Worm (Caenorhabditis elegans) whole organism, L1 larva: ENCODE measurements around the gene F11A5.9.

ENCODE experiments used
- C34B4.2 ChIP-seq: sonication (generic microtip); optimal IDR thresholded peaks from 2 replicates; lab custom pipeline; 2017; ENCODE audit warnings: mild to moderate bottlenecking, missing genetic modification characterization, missing compliant biosample characterization
- F16B12.6 ChIP-seq: fragments of 150-350 bp; optimal IDR thresholded peaks from 2 replicates; lab custom pipeline; 2014; ENCODE audit warnings: missing biosample characterization, missing genetic modification characterization
- Y116A8C.19 ChIP-seq: sonication (generic microtip); optimal IDR thresholded peaks from 2 replicates; lab custom pipeline; 2016; ENCODE audit warnings: missing compliant biosample characterization, missing genetic modification characterization, borderline replicate concordance
- aha-1 ChIP-seq: fragments of 150-350 bp; optimal IDR thresholded peaks from 2 replicates; lab custom pipeline; 2014; ENCODE audit warnings: missing biosample characterization, missing genetic modification characterization
- alr-1 ChIP-seq: fragments of 200-800 bp; sonication (Bioruptor generic); optimal IDR thresholded peaks from 2 replicates; lab custom pipeline; 2018; ENCODE audit warnings: borderline replicate concordance, mild to moderate bottlenecking, missing genetic modification characterization, missing compliant biosample characterization
- aly-2 ChIP-seq: fragments of 150-350 bp; optimal IDR thresholded peaks from 2 replicates; lab custom pipeline; 2014; ENCODE audit warnings: missing biosample characterization, missing genetic modification characterization
- ceh-8 ChIP-seq: fragments of 200-800 bp; sonication (Bioruptor generic); optimal IDR thresholded peaks from 2 replicates; lab custom pipeline; 2018; ENCODE audit warnings: mild to moderate bottlenecking, missing genetic modification characterization, moderate library complexity, missing compliant biosample characterization
- ceh-88 ChIP-seq: fragments of 200-800 bp; sonication (Bioruptor generic); IDR thresholded peaks from 2 replicates; pipeline ENCODE4 v1.3.6; 2022; ENCODE audit warnings: missing genetic modification characterization, missing compliant biosample characterization
- ces-1 ChIP-seq: fragments of 150-350 bp; optimal IDR thresholded peaks from 2 replicates; lab custom pipeline; 2014; ENCODE audit warnings: missing biosample characterization, missing genetic modification reagents, missing genetic modification characterization
- elt-3 ChIP-seq, 6 experiments: fragments of 150-350 bp in 1 of 6; sonication (generic microtip); optimal IDR thresholded peaks; 2 replicates each; lab custom pipeline; 2017 to 2018; ENCODE audit warnings: missing biosample characterization in 6 of 6, missing genetic modification characterization in 6 of 6, inconsistent platforms in 1 of 6
- fkh-10 ChIP-seq: sonication (generic microtip); optimal IDR thresholded peaks from 2 replicates; lab custom pipeline; 2017; ENCODE audit warnings: missing biosample characterization, missing genetic modification reagents, missing genetic modification characterization
- grh-1 ChIP-seq: fragments of 200-800 bp; sonication (Bioruptor generic); IDR thresholded peaks from 2 replicates; pipeline ENCODE4 v1.3.6; 2022; ENCODE audit warnings: missing genetic modification reagents, missing genetic modification characterization, missing compliant biosample characterization
- hlh-4 ChIP-seq: sonication (generic microtip); optimal IDR thresholded peaks from 2 replicates; lab custom pipeline; 2016; ENCODE audit warnings: mild to moderate bottlenecking, missing genetic modification characterization, missing compliant biosample characterization
- hpl-2 ChIP-seq: fragments of 150-350 bp; optimal IDR thresholded peaks from 2 replicates; lab custom pipeline; 2014; ENCODE audit warnings: missing biosample characterization, missing genetic modification reagents, missing genetic modification characterization
- lin-13 ChIP-seq: fragments of 150-350 bp; optimal IDR thresholded peaks from 2 replicates; lab custom pipeline; 2014; ENCODE audit warnings: missing biosample characterization, missing genetic modification reagents, missing genetic modification characterization
- lin-35 ChIP-seq, 2 experiments: fragments of 150-350 bp; optimal IDR thresholded peaks; 2 replicates each; lab custom pipeline; 2014; ENCODE audit warnings: missing biosample characterization in 2 of 2, missing genetic modification characterization in 2 of 2, missing genetic modification reagents in 2 of 2
- lir-3 ChIP-seq: sonication (generic microtip); optimal IDR thresholded peaks from 2 replicates; lab custom pipeline; 2016; ENCODE audit warnings: mild to moderate bottlenecking, missing genetic modification characterization, moderate library complexity, missing compliant biosample characterization; ENCODE audit not compliant: poor library complexity
- nhr-11 ChIP-seq: fragments of 150-350 bp; optimal IDR thresholded peaks from 2 replicates; lab custom pipeline; 2014; ENCODE audit warnings: missing biosample characterization, missing genetic modification characterization
- nhr-19 ChIP-seq: fragments of 200-800 bp; sonication (Bioruptor generic); conservative IDR thresholded peaks from 2 replicates; pipeline ENCODE4 v1.3.6; 2022; ENCODE audit warnings: missing genetic modification characterization, missing compliant biosample characterization
- nhr-20 ChIP-seq: sonication (generic microtip); optimal IDR thresholded peaks from 2 replicates; lab custom pipeline; 2016; ENCODE audit warnings: mild to moderate bottlenecking, missing genetic modification characterization, missing compliant biosample characterization
- nhr-76 ChIP-seq: sonication (generic microtip); optimal IDR thresholded peaks from 2 replicates; lab custom pipeline; 2017; ENCODE audit warnings: missing biosample characterization, missing genetic modification characterization
- nhr-77 ChIP-seq: fragments of 150-350 bp; optimal IDR thresholded peaks from 2 replicates; lab custom pipeline; 2014; ENCODE audit warnings: missing biosample characterization, missing genetic modification characterization
- nhr-84 ChIP-seq: sonication (generic microtip); optimal IDR thresholded peaks from 2 replicates; lab custom pipeline; 2017; ENCODE audit warnings: missing biosample characterization, missing genetic modification characterization
- nhr-90 ChIP-seq: sonication (generic microtip); optimal IDR thresholded peaks from 2 replicates; lab custom pipeline; 2016; ENCODE audit warnings: mild to moderate bottlenecking, missing genetic modification characterization, missing compliant biosample characterization; ENCODE audit not compliant: poor library complexity
- pag-3 ChIP-seq: sonication (generic microtip); optimal IDR thresholded peaks from 2 replicates; lab custom pipeline; 2017; ENCODE audit warnings: missing genetic modification characterization, mild to moderate bottlenecking, missing compliant biosample characterization, antibody characterized with exemption, borderline replicate concordance; ENCODE audit not compliant: insufficient read depth
- pax-3 ChIP-seq: fragments of 200-800 bp; sonication (Bioruptor generic); optimal IDR thresholded peaks from 2 replicates; lab custom pipeline; 2018; ENCODE audit warnings: mild to moderate bottlenecking, missing genetic modification characterization, moderate library complexity, missing compliant biosample characterization
- rnt-1 ChIP-seq: sonication (generic microtip); optimal IDR thresholded peaks from 2 replicates; lab custom pipeline; 2016; ENCODE audit warnings: mild to moderate bottlenecking, missing genetic modification characterization, moderate library complexity, missing compliant biosample characterization
- snpc-4 ChIP-seq: fragments of 150-350 bp; optimal IDR thresholded peaks from 2 replicates; lab custom pipeline; 2014; ENCODE audit warnings: missing biosample characterization, missing genetic modification characterization
- snu-23 ChIP-seq: sonication (generic microtip); optimal IDR thresholded peaks from 2 replicates; lab custom pipeline; 2016; ENCODE audit warnings: missing genetic modification characterization, missing compliant biosample characterization
- sox-4 ChIP-seq: sonication (generic microtip); optimal IDR thresholded peaks from 2 replicates; lab custom pipeline; 2016; ENCODE audit warnings: missing genetic modification characterization, missing compliant biosample characterization
- swsn-7 ChIP-seq: sonication (generic microtip); optimal IDR thresholded peaks from 2 replicates; lab custom pipeline; 2016; ENCODE audit warnings: missing genetic modification characterization, missing compliant biosample characterization
- tbx-2 ChIP-seq: sonication (generic microtip); optimal IDR thresholded peaks from 2 replicates; lab custom pipeline; 2016; ENCODE audit warnings: missing genetic modification characterization, missing compliant biosample characterization
- tlp-1 ChIP-seq: fragments of 150-350 bp; optimal IDR thresholded peaks from 2 replicates; lab custom pipeline; 2014; ENCODE audit warnings: missing biosample characterization, missing genetic modification characterization
- unc-30 ChIP-seq: sonication (generic microtip); optimal IDR thresholded peaks from 2 replicates; lab custom pipeline; 2017; ENCODE audit warnings: missing biosample characterization, missing genetic modification characterization
- vab-15 ChIP-seq: sonication (generic microtip); optimal IDR thresholded peaks from 2 replicates; lab custom pipeline; 2017; ENCODE audit warnings: missing genotype, mild to moderate bottlenecking, missing genetic modification characterization, missing compliant biosample characterization
- zag-1 ChIP-seq: fragments of 150-350 bp; optimal IDR thresholded peaks from 2 replicates; lab custom pipeline; 2014; ENCODE audit warnings: missing biosample characterization, missing genetic modification characterization
- zip-4 ChIP-seq: fragments of 200-800 bp; sonication (Bioruptor generic); optimal IDR thresholded peaks from 2 replicates; lab custom pipeline; 2018; ENCODE audit warnings: mild to moderate bottlenecking, missing genetic modification characterization, moderate library complexity, missing compliant biosample characterization
- ztf-4 ChIP-seq: fragments of 150-350 bp; optimal IDR thresholded peaks from 2 replicates; lab custom pipeline; 2014; ENCODE audit warnings: missing biosample characterization, missing genetic modification characterization

The F11A5.9 gene

ce11 chrV:16198016-16198415, 16.7 kb upstream of the F11A5.9 start, which contains the start of gene F11A5.5:
Gene F11A5.5, plus strand, starts transcription at chrV:16198316.
- TF ChIP-seq zag-1 (tag; lab: Kevin White, UChicago) (no peak), sox-4 (tag; lab: Kevin White, UChicago) (no peak), nhr-11 (tag; lab: Kevin White, UChicago) (no peak), nhr-90 (tag; lab: Kevin White, UChicago) (no peak), rnt-1 (tag; lab: Kevin White, UChicago) (no peak), ceh-88 (GFP tag; lab: Robert Waterston, UW) (no peak), hpl-2 (no peak), lir-3 (tag; lab: Kevin White, UChicago) (no peak), ces-1 (GFP tag; lab: Kevin White, UChicago) (no peak), snpc-4 (tag; lab: Kevin White, UChicago) (no peak), hlh-4 (no peak), aly-2 (tag; lab: Kevin White, UChicago) (no peak), snu-23 (no peak), nhr-19 (no peak), tbx-2 (tag; lab: Kevin White, UChicago) (no peak)

ce11 chrV:16201730-16202129, 13.0 kb upstream of the F11A5.9 start, which contains the start of gene F11A5.17:
Gene F11A5.17, plus strand, starts transcription at chrV:16202030.
- TF ChIP-seq unc-30 (tag; lab: Kevin White, UChicago) = no peak
- TF ChIP-seq, all 84 proteins: peak for 0

ce11 chrV:16202618-16203017, 12.1 kb upstream of the F11A5.9 start, which contains the start of gene F11A5.18:
Gene F11A5.18, plus strand, starts transcription at chrV:16202918.
- no peak for TF ChIP-seq pag-3 (tag; lab: Kevin White, UChicago)
- TF ChIP-seq lin-13 (GFP tag; lab: Kevin White, UChicago) = no peak
- no peak for TF ChIP-seq tlp-1 (tag; lab: Kevin White, UChicago)
- TF ChIP-seq grh-1 (GFP tag; lab: Robert Waterston, UW) = no peak
- TF ChIP-seq snu-23 = no peak
- TF ChIP-seq F16B12.6 = no peak
- TF ChIP-seq Y116A8C.19 (tag; lab: Kevin White, UChicago) = no peak
- no peak for TF ChIP-seq zip-4 (GFP tag; lab: Kevin White, UChicago)
- TF ChIP-seq swsn-7 (tag; lab: Kevin White, UChicago) = no peak

DNA sequence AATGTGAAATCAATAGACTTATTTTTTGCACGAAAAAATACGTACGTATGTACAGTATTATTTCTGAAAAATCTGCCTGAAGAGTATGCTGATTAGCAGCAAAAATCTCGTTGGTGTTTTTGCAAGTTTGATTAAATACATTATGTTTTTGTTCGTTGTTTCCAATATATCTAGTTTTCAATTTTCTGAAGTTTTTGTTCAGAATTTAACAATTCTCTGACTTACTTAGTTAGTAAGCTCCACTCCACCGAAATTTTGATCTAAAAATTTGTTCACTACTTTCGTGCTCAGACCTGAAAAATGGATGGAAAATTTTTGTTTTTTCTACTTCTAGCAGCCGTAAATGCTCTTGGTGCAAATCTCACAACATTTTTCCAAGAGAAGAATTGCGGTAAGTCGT, 9.8 kb upstream of the F11A5.9 start, which contains the start of gene irld-26:
Gene irld-26, plus strand, starts transcription at position 301 of the 400 bp plus-strand sequence.
- TF ChIP-seq vab-15 (tag; lab: Kevin White, UChicago) (no peak), lin-35 (GFP tag; optimal IDR thresholded peaks at IDR 0.05; lab: Kevin White, UChicago) (no peak), tbx-2 (tag; lab: Kevin White, UChicago) (no peak), alr-1 (tag; lab: Kevin White, UChicago) (no peak), C34B4.2 (no peak), fkh-10 (GFP tag; lab: Kevin White, UChicago) (no peak), lir-3 (tag; lab: Kevin White, UChicago) (no peak), nhr-84 (tag; lab: Kevin White, UChicago) (no peak), nhr-76 (tag; lab: Kevin White, UChicago) (no peak), aha-1 (tag; lab: Kevin White, UChicago) (no peak), ceh-8 (GFP tag; lab: Kevin White, UChicago) (no peak), Y116A8C.19 (tag; lab: Kevin White, UChicago) (no peak), ztf-4 (no peak)

DNA sequence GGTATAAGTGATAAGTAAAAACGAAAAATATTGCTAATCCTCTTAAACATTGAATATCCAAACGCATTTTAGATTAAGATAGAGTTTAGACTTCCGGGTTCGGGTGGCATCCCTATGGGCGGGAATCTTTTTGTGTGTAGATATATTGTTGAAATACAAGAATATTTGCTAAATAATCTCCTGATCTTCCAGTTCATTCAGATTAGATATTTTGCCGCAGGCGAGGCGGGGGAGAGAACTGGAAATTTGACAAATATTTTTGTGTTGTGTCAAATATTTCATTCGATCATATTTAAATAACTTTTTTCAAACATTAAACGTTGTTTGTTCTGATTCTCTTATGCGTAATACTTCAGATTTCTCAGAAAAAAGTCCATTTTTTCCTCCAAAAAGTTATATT, 4.9 kb upstream of the F11A5.9 start, which contains the start of gene oac-15:
Gene oac-15, minus strand, starts transcription at position 101 of the 400 bp plus-strand sequence.
- TF ChIP-seq nhr-20 (tag; lab: Kevin White, UChicago) (no peak), hpl-2 (no peak), zag-1 (tag; lab: Kevin White, UChicago) (no peak), elt-3 (tag; optimal IDR thresholded peaks at IDR 0.05; lab: Kevin White, UChicago) (no peak), nhr-77 (tag; lab: Kevin White, UChicago) (no peak), pax-3 (tag; lab: Kevin White, UChicago) (no peak), aly-2 (tag; lab: Kevin White, UChicago) (no peak)
